Fruit fly (Drosophila melanogaster) whole organism, prepupa: ENCODE data around the gene CG33340.
A peak's percentile ranks its signal among the peaks of the same experiment; 100 is the strongest.

Experiments used
- Blimp-1 ChIP-seq: fragments of 200-800 bp; sonication (Bioruptor generic); optimal IDR thresholded peaks from 3 replicates; lab custom pipeline; 2017; ENCODE audit warnings: missing biosample characterization, missing genetic modification characterization, mild to moderate bottlenecking, moderate library complexity, missing genetic modification reagents
- CG31627 ChIP-seq: fragments of 200-800 bp; sonication (Bioruptor generic); optimal IDR thresholded peaks from 3 replicates; lab custom pipeline; 2016; ENCODE audit warnings: missing biosample characterization, missing genetic modification characterization
- CG34406 ChIP-seq: fragments of 200-800 bp; sonication (Bioruptor generic); optimal IDR thresholded peaks from 3 replicates; lab custom pipeline; 2016; ENCODE audit warnings: missing biosample characterization, missing genetic modification characterization
- CG8632 ChIP-seq: fragments of 200-800 bp; sonication (Bioruptor generic); optimal IDR thresholded peaks from 3 replicates; lab custom pipeline; 2016; ENCODE audit warnings: missing biosample characterization, missing genetic modification characterization
- Ets96B ChIP-seq: fragments of 200-800 bp; optimal IDR thresholded peaks from 2 replicates; lab custom pipeline; 2019; ENCODE audit warnings: missing biosample characterization, mild to moderate bottlenecking, missing genetic modification characterization, moderate library complexity
- Sox102F ChIP-seq: fragments of 200-800 bp; sonication (Bioruptor generic); optimal IDR thresholded peaks from 2 replicates; lab custom pipeline; 2016; ENCODE audit warnings: missing biosample characterization, mild to moderate bottlenecking, missing genetic modification characterization
- dsx ChIP-seq: fragments of 200-800 bp; optimal IDR thresholded peaks from 3 replicates; lab custom pipeline; 2019; ENCODE audit warnings: missing biosample characterization, mild to moderate bottlenecking, missing genetic modification characterization, moderate library complexity; ENCODE audit not compliant: poor library complexity, severe bottlenecking
- esn ChIP-seq: fragments of 200-800 bp; sonication (Bioruptor generic); optimal IDR thresholded peaks from 2 replicates; lab custom pipeline; 2016; ENCODE audit warnings: missing biosample characterization, mild to moderate bottlenecking, missing genetic modification characterization, moderate library complexity
- lz ChIP-seq: fragments of 200-800 bp; sonication (Bioruptor generic); optimal IDR thresholded peaks from 3 replicates; lab custom pipeline; 2016; ENCODE audit warnings: missing biosample characterization, missing genetic modification characterization

dm6 chr3R:24348420-24349190 lies 14.3 kb upstream of the CG33340 start, which contains the start of the genes CG5746 and CG6454:
- TF ChIP-seq CG8632 (GFP tag; lab: Kevin White, UChicago) (no peak), Sox102F (GFP tag; lab: Kevin White, UChicago) (no peak), Ets96B (tag; lab: Kevin White, UChicago) (no peak), Blimp-1 (GFP tag; lab: Kevin White, UChicago) (no peak), CG31627 (peak; percentile 79), CG34406 (GFP tag; lab: Kevin White, UChicago) (no peak), dsx (GFP tag; lab: Kevin White, UChicago) (no peak), esn (GFP tag; lab: Kevin White, UChicago) (peak; percentile 76), lz (GFP tag; lab: Kevin White, UChicago) (peak; percentile 75)
